Fruit fly (Drosophila melanogaster) whole organism, adult: ENCODE measurements around the gene Proc-R.
A peak's percentile ranks its signal among the peaks of the same experiment; 100 is the strongest.

Source experiments
- CG1620 ChIP-seq: fragments of 200-800 bp; sonication (Bioruptor generic); optimal IDR thresholded peaks from 2 replicates; lab custom pipeline; 2016; ENCODE audit warnings: missing biosample characterization, missing genetic modification characterization
- CG33017 ChIP-seq: fragments of 200-800 bp; sonication (Bioruptor generic); optimal IDR thresholded peaks from 2 replicates; lab custom pipeline; 2018; ENCODE audit warnings: missing biosample characterization, mild to moderate bottlenecking, missing genetic modification characterization, moderate library complexity
- CG7045 ChIP-seq: fragments of 200-800 bp; sonication (Bioruptor generic); optimal IDR thresholded peaks from 2 replicates; lab custom pipeline; 2017; ENCODE audit warnings: missing biosample characterization, mild to moderate bottlenecking, missing genetic modification characterization
- Clk ChIP-seq: fragments of 200-800 bp; sonication (Bioruptor generic); optimal IDR thresholded peaks from 2 replicates; lab custom pipeline; 2017; ENCODE audit warnings: missing biosample characterization, missing genetic modification characterization
- Crg-1 ChIP-seq: fragments of 200-800 bp; sonication (Bioruptor generic); optimal IDR thresholded peaks from 2 replicates; lab custom pipeline; 2016; ENCODE audit warnings: missing biosample characterization, missing genetic modification characterization
- Hr96 ChIP-seq: fragments of 200-800 bp; sonication (Bioruptor generic); optimal IDR thresholded peaks from 2 replicates; lab custom pipeline; 2016; ENCODE audit warnings: missing biosample characterization, missing genetic modification characterization
- Mnt ChIP-seq: fragments of 200-800 bp; sonication (Bioruptor generic); optimal IDR thresholded peaks from 2 replicates; lab custom pipeline; 2016; ENCODE audit warnings: missing biosample characterization, mild to moderate bottlenecking, missing genetic modification characterization
- cic ChIP-seq: fragments of 200-800 bp; sonication (Bioruptor generic); optimal IDR thresholded peaks from 2 replicates; lab custom pipeline; 2017; ENCODE audit warnings: missing biosample characterization, mild to moderate bottlenecking, missing genetic modification characterization, moderate library complexity
- kay ChIP-seq: fragments of 200-800 bp; sonication (Bioruptor generic); peaks from one replicate; lab custom pipeline; 2016; ENCODE audit warnings: missing biosample characterization, missing genetic modification characterization, borderline replicate concordance
- pad ChIP-seq: fragments of 200-800 bp; sonication (Bioruptor generic); optimal IDR thresholded peaks from 3 replicates; lab custom pipeline; 2017; ENCODE audit warnings: missing biosample characterization, missing genetic modification characterization, mild to moderate bottlenecking, moderate library complexity, missing genetic modification reagents
- tj ChIP-seq: fragments of 200-800 bp; sonication (Bioruptor generic); optimal IDR thresholded peaks from 3 replicates; lab custom pipeline; 2017; ENCODE audit warnings: missing biosample characterization, mild to moderate bottlenecking, missing genetic modification characterization, moderate library complexity
- toe ChIP-seq: fragments of 200-800 bp; sonication (Bioruptor generic); optimal IDR thresholded peaks from 2 replicates; lab custom pipeline; 2016; ENCODE audit warnings: missing biosample characterization, missing genetic modification characterization

dm6 chrX:4678913-4679812 is 28.6 kb upstream of the Proc-R start, which contains the start of gene fzr:
- TF ChIP-seq CG7045 (GFP tag; lab: Kevin White, UChicago) (no peak), toe (GFP tag; lab: Kevin White, UChicago) (no peak), pad (GFP tag; lab: Kevin White, UChicago) (peak; percentile 98), CG1620 (GFP tag; lab: Kevin White, UChicago) (no peak), kay (GFP tag; lab: Kevin White, UChicago) (no peak), Clk (no peak), cic (GFP tag; lab: Kevin White, UChicago) (no peak), CG33017 (no peak), Hr96 (GFP tag; lab: Kevin White, UChicago) (no peak), tj (GFP tag; lab: Kevin White, UChicago) (peak; percentile 10), Mnt (no peak), Crg-1 (GFP tag; lab: Kevin White, UChicago) (no peak)
